Worm (Caenorhabditis elegans) whole organism, L2 larva: ENCODE data around the gene F01F1.14.

Source experiments
- C34F6.9 ChIP-seq: fragments of 150-350 bp; optimal IDR thresholded peaks from 2 replicates; lab custom pipeline; 2014; ENCODE audit warnings: missing biosample characterization, missing genetic modification characterization
- R02D3.7 ChIP-seq: fragments of 150-350 bp; optimal IDR thresholded peaks from 2 replicates; lab custom pipeline; 2014; ENCODE audit warnings: missing biosample characterization, missing genetic modification characterization
- alr-1 ChIP-seq: fragments of 150-350 bp; optimal IDR thresholded peaks from 2 replicates; lab custom pipeline; 2014; ENCODE audit warnings: missing biosample characterization, missing genetic modification characterization
- blmp-1 ChIP-seq: sonication (generic microtip); optimal IDR thresholded peaks from 2 replicates; lab custom pipeline; 2017; ENCODE audit warnings: missing genetic modification characterization, mild to moderate bottlenecking, missing compliant biosample characterization, antibody characterized with exemption, moderate library complexity; ENCODE audit not compliant: insufficient read depth
- ceh-16 ChIP-seq: fragments of 150-350 bp; optimal IDR thresholded peaks from 2 replicates; lab custom pipeline; 2014; ENCODE audit warnings: missing biosample characterization, missing genetic modification characterization
- ceh-82 ChIP-seq: fragments of 150-350 bp; optimal IDR thresholded peaks from 2 replicates; lab custom pipeline; 2014; ENCODE audit warnings: missing biosample characterization, missing genetic modification characterization
- dmd-4 ChIP-seq: sonication (generic microtip); optimal IDR thresholded peaks from 2 replicates; lab custom pipeline; 2017; ENCODE audit warnings: missing biosample characterization, missing genetic modification characterization
- lin-13 ChIP-seq: fragments of 150-350 bp; optimal IDR thresholded peaks from 2 replicates; lab custom pipeline; 2014; ENCODE audit warnings: missing biosample characterization, missing genetic modification reagents, missing genetic modification characterization
- lsy-2 ChIP-seq, 2 experiments: fragments of 150-350 bp in 1 of 2; sonication (generic microtip) in 1 of 2; optimal IDR thresholded peaks; 2 replicates each; lab custom pipeline; 2014 to 2017; ENCODE audit warnings: missing biosample characterization in 2 of 2, missing genetic modification characterization in 2 of 2
- mab-5 ChIP-seq: fragments of 150-350 bp; optimal IDR thresholded peaks from 2 replicates; lab custom pipeline; 2014; ENCODE audit warnings: missing biosample characterization, missing genetic modification characterization
- nhr-10 ChIP-seq: sonication (generic microtip); optimal IDR thresholded peaks from 2 replicates; lab custom pipeline; 2017; ENCODE audit warnings: missing biosample characterization, missing genetic modification characterization
- skn-1 ChIP-seq: sonication (generic microtip); optimal IDR thresholded peaks from 2 replicates; lab custom pipeline; 2017; ENCODE audit warnings: missing biosample characterization, missing genetic modification characterization
- ztf-4 ChIP-seq: fragments of 150-350 bp; optimal IDR thresholded peaks from 2 replicates; lab custom pipeline; 2014; ENCODE audit warnings: missing biosample characterization, missing genetic modification characterization

DNA sequence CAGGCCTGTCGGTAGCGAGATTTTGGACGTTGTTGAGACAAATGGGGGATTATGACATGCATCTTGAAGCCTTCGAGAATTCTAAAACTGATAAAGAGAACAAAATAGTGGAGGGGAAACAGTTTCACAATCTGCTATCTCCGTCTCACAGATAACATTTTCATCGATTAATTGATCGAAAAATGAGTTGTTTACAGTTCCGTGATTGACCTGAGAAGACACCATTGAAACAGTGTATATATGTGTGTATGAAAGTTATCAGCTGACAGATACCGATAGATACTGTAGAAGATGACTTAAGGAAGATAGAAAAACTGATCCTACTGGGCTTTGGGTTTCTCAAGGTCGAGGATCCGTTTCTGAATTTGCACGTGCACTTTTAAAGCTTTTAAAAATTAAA, 43.6 kb downstream of the F01F1.14 start:
- TF ChIP-seq skn-1 (peak; percentile 3), mab-5 (tag; lab: Kevin White, UChicago) (no peak), alr-1 (no peak), lin-13 (no peak), R02D3.7 (tag; lab: Kevin White, UChicago) (no peak), ceh-16 (tag; lab: Kevin White, UChicago) (no peak), C34F6.9 (no peak), blmp-1 (tag; lab: Kevin White, UChicago) (peak; percentile 49), lsy-2 (tag; optimal IDR thresholded peaks at IDR 0.05; lab: Kevin White, UChicago) (peak in 1 of 2 experiments; percentile 32), dmd-4 (tag; lab: Kevin White, UChicago) (no peak), ceh-82 (tag; lab: Kevin White, UChicago) (no peak), nhr-10 (no peak), ztf-4 (no peak)
